Fruit fly (Drosophila melanogaster) whole organism, prepupa: ENCODE data around the gene sbr.

ENCODE experiments used
- CG10631 ChIP-seq: fragments of 200-800 bp; sonication (Bioruptor generic); optimal IDR thresholded peaks from 2 replicates; lab custom pipeline; 2016; ENCODE audit warnings: missing biosample characterization, missing genetic modification characterization
- CG10669 ChIP-seq: fragments of 200-800 bp; sonication (Bioruptor generic); optimal IDR thresholded peaks from 3 replicates; lab custom pipeline; 2018; ENCODE audit warnings: missing biosample characterization, mild to moderate bottlenecking, missing genetic modification characterization, moderate library complexity
- CG11762 ChIP-seq: fragments of 200-800 bp; sonication (Bioruptor generic); optimal IDR thresholded peaks from 3 replicates; lab custom pipeline; 2016; ENCODE audit warnings: missing biosample characterization, missing genetic modification characterization; ENCODE audit not compliant: insufficient read depth
- CG11902 ChIP-seq: fragments of 200-800 bp; sonication (Bioruptor generic); optimal IDR thresholded peaks from 3 replicates; lab custom pipeline; 2016; ENCODE audit warnings: missing biosample characterization, missing genetic modification characterization
- CG15336 ChIP-seq: fragments of 200-800 bp; sonication (Bioruptor generic); IDR thresholded peaks from 2 replicates; pipeline ENCODE4 v1.3.6; 2022; ENCODE audit warnings: missing biosample characterization, missing genetic modification characterization
- CG1621 ChIP-seq: fragments of 200-800 bp; sonication (Bioruptor generic); optimal IDR thresholded peaks from 3 replicates; lab custom pipeline; 2018; ENCODE audit warnings: missing biosample characterization, mild to moderate bottlenecking, missing genetic modification characterization
- CG3032 ChIP-seq: fragments of 200-800 bp; optimal IDR thresholded peaks from 2 replicates; lab custom pipeline; 2019; ENCODE audit warnings: missing biosample characterization, mild to moderate bottlenecking, missing genetic modification characterization, moderate library complexity
- CG32006 ChIP-seq: fragments of 200-800 bp; sonication (Bioruptor generic); optimal IDR thresholded peaks from 3 replicates; lab custom pipeline; 2017; ENCODE audit warnings: missing biosample characterization, mild to moderate bottlenecking, missing genetic modification characterization
- CG34406 ChIP-seq: fragments of 200-800 bp; sonication (Bioruptor generic); optimal IDR thresholded peaks from 3 replicates; lab custom pipeline; 2016; ENCODE audit warnings: missing biosample characterization, missing genetic modification characterization
- CG4318 ChIP-seq: fragments of 200-800 bp; sonication (Bioruptor generic); optimal IDR thresholded peaks from 3 replicates; lab custom pipeline; 2017; ENCODE audit warnings: missing biosample characterization, mild to moderate bottlenecking, missing genetic modification characterization
- CG6163 ChIP-seq: fragments of 200-800 bp; sonication (Bioruptor generic); IDR thresholded peaks from 3 replicates; pipeline ENCODE4 v1.3.6; 2022; ENCODE audit warnings: missing biosample characterization, missing genetic modification characterization
- CG6792 ChIP-seq: fragments of 200-800 bp; sonication (Bioruptor generic); optimal IDR thresholded peaks from 3 replicates; lab custom pipeline; 2016; ENCODE audit warnings: missing biosample characterization, missing genetic modification characterization
- CG6854 ChIP-seq: fragments of 200-800 bp; sonication (Bioruptor generic); optimal IDR thresholded peaks from 2 replicates; lab custom pipeline; 2017; ENCODE audit warnings: missing biosample characterization, mild to moderate bottlenecking, missing genetic modification characterization
- CG7368 ChIP-seq: fragments of 200-800 bp; sonication (Bioruptor generic); optimal IDR thresholded peaks from 3 replicates; lab custom pipeline; 2016; ENCODE audit warnings: missing biosample characterization, missing genetic modification characterization
- CG8319 ChIP-seq: fragments of 200-800 bp; sonication (Bioruptor generic); optimal IDR thresholded peaks from 3 replicates; lab custom pipeline; 2016; ENCODE audit warnings: missing biosample characterization, missing genetic modification characterization
- CG8632 ChIP-seq: fragments of 200-800 bp; sonication (Bioruptor generic); optimal IDR thresholded peaks from 3 replicates; lab custom pipeline; 2016; ENCODE audit warnings: missing biosample characterization, missing genetic modification characterization
- Eip78C ChIP-seq: fragments of 200-800 bp; sonication (Bioruptor generic); peaks from one replicate; lab custom pipeline; 2016; ENCODE audit warnings: missing biosample characterization, missing genetic modification characterization
- Eip93F ChIP-seq: fragments of 200-800 bp; sonication (Bioruptor generic); optimal IDR thresholded peaks from 2 replicates; lab custom pipeline; 2016; ENCODE audit warnings: missing biosample characterization, mild to moderate bottlenecking, missing genetic modification characterization
- Ets21C ChIP-seq: fragments of 200-800 bp; sonication (Bioruptor generic); optimal IDR thresholded peaks from 3 replicates; lab custom pipeline; 2016; ENCODE audit warnings: missing biosample characterization, missing genetic modification characterization
- Hr4 ChIP-seq: fragments of 200-800 bp; sonication (Bioruptor generic); optimal IDR thresholded peaks from 3 replicates; lab custom pipeline; 2016; ENCODE audit warnings: missing biosample characterization, missing genetic modification characterization
- Lpt ChIP-seq: fragments of 200-800 bp; sonication (Bioruptor generic); optimal IDR thresholded peaks from 3 replicates; lab custom pipeline; 2016; ENCODE audit warnings: missing biosample characterization, missing genetic modification characterization
- OdsH ChIP-seq: fragments of 200-800 bp; sonication (Bioruptor generic); optimal IDR thresholded peaks from 3 replicates; lab custom pipeline; 2016; ENCODE audit warnings: missing biosample characterization, missing genetic modification characterization
- Smox ChIP-seq: fragments of 200-800 bp; sonication (Bioruptor generic); optimal IDR thresholded peaks from 3 replicates; lab custom pipeline; 2016; ENCODE audit warnings: missing biosample characterization, missing genetic modification characterization
- Sox102F ChIP-seq: fragments of 200-800 bp; sonication (Bioruptor generic); optimal IDR thresholded peaks from 2 replicates; lab custom pipeline; 2016; ENCODE audit warnings: missing biosample characterization, mild to moderate bottlenecking, missing genetic modification characterization
- Sox14 ChIP-seq: fragments of 200-800 bp; sonication (Bioruptor generic); optimal IDR thresholded peaks from 3 replicates; lab custom pipeline; 2016; ENCODE audit warnings: missing biosample characterization, missing genetic modification characterization
- achi ChIP-seq: fragments of 200-800 bp; sonication (Bioruptor generic); optimal IDR thresholded peaks from 3 replicates; lab custom pipeline; 2016; ENCODE audit warnings: missing biosample characterization, missing genetic modification characterization
- acj6 ChIP-seq: fragments of 200-800 bp; sonication (Bioruptor generic); optimal IDR thresholded peaks from 3 replicates; lab custom pipeline; 2016; ENCODE audit warnings: missing biosample characterization, missing genetic modification characterization
- cyc ChIP-seq: fragments of 200-800 bp; sonication (Bioruptor generic); optimal IDR thresholded peaks from 3 replicates; lab custom pipeline; 2016; ENCODE audit warnings: missing biosample characterization, missing genetic modification characterization
- dac ChIP-seq: fragments of 200-800 bp; sonication (Bioruptor generic); optimal IDR thresholded peaks from 2 replicates; lab custom pipeline; 2017; ENCODE audit warnings: missing biosample characterization, mild to moderate bottlenecking, missing genetic modification characterization
- dsx ChIP-seq: fragments of 200-800 bp; optimal IDR thresholded peaks from 3 replicates; lab custom pipeline; 2019; ENCODE audit warnings: missing biosample characterization, mild to moderate bottlenecking, missing genetic modification characterization, moderate library complexity; ENCODE audit not compliant: poor library complexity, severe bottlenecking
- eg ChIP-seq: fragments of 200-800 bp; sonication (Bioruptor generic); IDR thresholded peaks from 3 replicates; pipeline ENCODE4 v1.3.6; 2022; ENCODE audit warnings: missing biosample characterization, missing genetic modification characterization
- esn ChIP-seq: fragments of 200-800 bp; sonication (Bioruptor generic); optimal IDR thresholded peaks from 2 replicates; lab custom pipeline; 2016; ENCODE audit warnings: missing biosample characterization, mild to moderate bottlenecking, missing genetic modification characterization, moderate library complexity
- fd59A ChIP-seq: fragments of 200-800 bp; sonication (Bioruptor generic); optimal IDR thresholded peaks from 2 replicates; lab custom pipeline; 2017; ENCODE audit warnings: missing biosample characterization, mild to moderate bottlenecking, missing genetic modification characterization, missing genetic modification reagents
- fkh ChIP-seq: fragments of 200-800 bp; sonication (Bioruptor generic); optimal IDR thresholded peaks from 3 replicates; lab custom pipeline; 2017; ENCODE audit warnings: missing biosample characterization, mild to moderate bottlenecking, missing genetic modification characterization, moderate library complexity
- net ChIP-seq: fragments of 200-800 bp; sonication (Bioruptor generic); optimal IDR thresholded peaks from 3 replicates; lab custom pipeline; 2016; ENCODE audit warnings: missing biosample characterization, missing genetic modification characterization
- svp ChIP-seq: fragments of 200-800 bp; sonication (Bioruptor generic); peaks from one replicate; lab custom pipeline; 2016; ENCODE audit warnings: missing biosample characterization, missing genetic modification characterization
- vri ChIP-seq: fragments of 200-800 bp; sonication (Bioruptor generic); optimal IDR thresholded peaks from 3 replicates; lab custom pipeline; 2016; ENCODE audit warnings: missing biosample characterization, mild to moderate bottlenecking, missing genetic modification characterization

The sbr gene

dm6 chrX:10802457-10803378, 44.2 kb downstream of the sbr start (continued):
- no peak for TF ChIP-seq Ets21C (GFP tag; lab: Kevin White, UChicago)
- TF ChIP-seq Eip78C (GFP tag; lab: Kevin White, UChicago), result peak; percentile 73
- peak; percentile 32 for TF ChIP-seq fkh (GFP tag; lab: Kevin White, UChicago)
- peak; percentile 79 for TF ChIP-seq CG15336 (GFP tag; lab: Robert Waterston, UW)
- TF ChIP-seq fd59A (GFP tag; lab: Kevin White, UChicago), result no peak
- TF ChIP-seq CG1621 (tag; lab: Kevin White, UChicago), result no peak
- no peak for TF ChIP-seq CG8319 (GFP tag; lab: Kevin White, UChicago)
- TF ChIP-seq cyc (GFP tag; lab: Kevin White, UChicago), result peak; percentile 12
- peak; percentile 74 for TF ChIP-seq dsx (GFP tag; lab: Kevin White, UChicago)
- TF ChIP-seq CG11902 (GFP tag; lab: Kevin White, UChicago), result peak; percentile 11
- TF ChIP-seq vri (GFP tag; lab: Kevin White, UChicago), result no peak
- no peak for TF ChIP-seq Eip93F
- TF ChIP-seq CG11762 (GFP tag; lab: Kevin White, UChicago), result peak; percentile 34
- TF ChIP-seq, all 60 proteins: peak for 41

dm6 chrX:10801827-10802456, 45.0 kb downstream of the sbr start:
- TF ChIP-seq Sox102F (GFP tag; lab: Kevin White, UChicago), result no peak
- TF ChIP-seq CG6163, result 0 out of 3 replicates have a peak, but pooled peaks have one; percentile 8
- no peak for TF ChIP-seq svp (GFP tag; lab: Kevin White, UChicago)
- no peak for TF ChIP-seq Smox (GFP tag; lab: Kevin White, UChicago)
- no peak for TF ChIP-seq net (GFP tag; lab: Kevin White, UChicago)
- peak; percentile 6; the same call in 2 of the 3 replicates for TF ChIP-seq eg (GFP tag; lab: Robert Waterston, UW)
- TF ChIP-seq CG10669, result no peak
- no peak for TF ChIP-seq CG3032 (tag; lab: Kevin White, UChicago)
- TF ChIP-seq Lpt (GFP tag; lab: Kevin White, UChicago), result peak; percentile 32
- peak; percentile 11 for TF ChIP-seq CG1621 (tag; lab: Kevin White, UChicago)
- TF ChIP-seq dsx (GFP tag; lab: Kevin White, UChicago), result peak; percentile 29
- no peak for TF ChIP-seq CG4318
- TF ChIP-seq OdsH (GFP tag; lab: Kevin White, UChicago), result no peak
- TF ChIP-seq, all 60 proteins: peak for 5

- no peak for TF ChIP-seq CG7368
- no peak for TF ChIP-seq CG6792 (GFP tag; lab: Kevin White, UChicago)
- TF ChIP-seq CG34406 (GFP tag; lab: Kevin White, UChicago), result no peak
- no peak for TF ChIP-seq Sox14 (GFP tag; lab: Kevin White, UChicago)
- TF ChIP-seq fkh (GFP tag; lab: Kevin White, UChicago), result no peak
- TF ChIP-seq CG6163, result no peak; the same call in 2 of the 3 replicates
- TF ChIP-seq CG10631 (GFP tag; lab: Kevin White, UChicago), result no peak
- no peak for TF ChIP-seq CG32006
- TF ChIP-seq svp (GFP tag; lab: Kevin White, UChicago), result no peak
- no peak for TF ChIP-seq net (GFP tag; lab: Kevin White, UChicago)
Observed at dm6 chrX:10801033-10801432, 45.9 kb downstream of the sbr start.

dm6 chrX:10789279-10789678, 57.6 kb downstream of the sbr start:
- TF ChIP-seq dac (no peak), CG6854 (no peak), CG1621 (tag; lab: Kevin White, UChicago) (no peak), Hr4 (GFP tag; lab: Kevin White, UChicago) (no peak), esn (GFP tag; lab: Kevin White, UChicago) (no peak), achi (no peak), acj6 (GFP tag; lab: Kevin White, UChicago) (no peak), CG8632 (GFP tag; lab: Kevin White, UChicago) (no peak), CG6792 (GFP tag; lab: Kevin White, UChicago) (no peak), CG8319 (GFP tag; lab: Kevin White, UChicago) (no peak), CG34406 (GFP tag; lab: Kevin White, UChicago) (no peak), svp (GFP tag; lab: Kevin White, UChicago) (no peak)
- TF ChIP-seq, all 60 proteins: peak for 0
